Worm (Caenorhabditis elegans) whole organism, L2 larva: ENCODE data around the gene F42A10.6.
A peak's percentile ranks its signal among the peaks of the same experiment; 100 is the strongest.

Experiments
- C34F6.9 ChIP-seq: fragments of 150-350 bp; optimal IDR thresholded peaks from 2 replicates; lab custom pipeline; 2014; ENCODE audit warnings: missing biosample characterization, missing genetic modification characterization
- F13H6.1 ChIP-seq: sonication (generic microtip); optimal IDR thresholded peaks from 2 replicates; lab custom pipeline; 2016; ENCODE audit warnings: missing genetic modification characterization, missing compliant biosample characterization
- R02D3.7 ChIP-seq: fragments of 150-350 bp; optimal IDR thresholded peaks from 2 replicates; lab custom pipeline; 2014; ENCODE audit warnings: missing biosample characterization, missing genetic modification characterization
- Y55F3AM.14 ChIP-seq: fragments of 200-800 bp; sonication (Bioruptor generic); optimal IDR thresholded peaks from 2 replicates; lab custom pipeline; 2018; ENCODE audit warnings: mild to moderate bottlenecking, missing genetic modification characterization, missing compliant biosample characterization
- ZK546.5 ChIP-seq: sonication (generic microtip); optimal IDR thresholded peaks from 2 replicates; lab custom pipeline; 2017; ENCODE audit warnings: missing biosample characterization, missing genetic modification characterization
- alr-1 ChIP-seq: fragments of 150-350 bp; optimal IDR thresholded peaks from 2 replicates; lab custom pipeline; 2014; ENCODE audit warnings: missing biosample characterization, missing genetic modification characterization
- aly-2 ChIP-seq: fragments of 150-350 bp; optimal IDR thresholded peaks from 2 replicates; lab custom pipeline; 2014; ENCODE audit warnings: missing biosample characterization, missing genetic modification characterization
- ama-1 ChIP-seq: fragments of 150-350 bp; optimal IDR thresholded peaks from 2 replicates; lab custom pipeline; 2018; ENCODE audit warnings: inconsistent platforms
- blmp-1 ChIP-seq: sonication (generic microtip); optimal IDR thresholded peaks from 2 replicates; lab custom pipeline; 2017; ENCODE audit warnings: missing genetic modification characterization, mild to moderate bottlenecking, missing compliant biosample characterization, antibody characterized with exemption, moderate library complexity; ENCODE audit not compliant: insufficient read depth
- ceh-16 ChIP-seq: fragments of 150-350 bp; optimal IDR thresholded peaks from 2 replicates; lab custom pipeline; 2014; ENCODE audit warnings: missing biosample characterization, missing genetic modification characterization
- ceh-82 ChIP-seq: fragments of 150-350 bp; optimal IDR thresholded peaks from 2 replicates; lab custom pipeline; 2014; ENCODE audit warnings: missing biosample characterization, missing genetic modification characterization
- crh-2 ChIP-seq: sonication (generic microtip); optimal IDR thresholded peaks from 2 replicates; lab custom pipeline; 2017; ENCODE audit warnings: missing biosample characterization, missing genetic modification characterization
- dmd-4 ChIP-seq: sonication (generic microtip); optimal IDR thresholded peaks from 2 replicates; lab custom pipeline; 2017; ENCODE audit warnings: missing biosample characterization, missing genetic modification characterization
- egl-27 ChIP-seq: sonication (generic microtip); optimal IDR thresholded peaks from 3 replicates; lab custom pipeline; 2017; ENCODE audit warnings: missing biosample characterization, missing genetic modification reagents, missing genetic modification characterization
- elt-1 ChIP-seq: fragments of 150-350 bp; optimal IDR thresholded peaks from 2 replicates; lab custom pipeline; 2014; ENCODE audit warnings: missing biosample characterization, missing genetic modification characterization
- elt-3 ChIP-seq: sonication (generic microtip); optimal IDR thresholded peaks from 2 replicates; lab custom pipeline; 2017; ENCODE audit warnings: missing biosample characterization, missing genetic modification characterization
- fos-1 ChIP-seq: fragments of 150-350 bp; optimal IDR thresholded peaks from 2 replicates; lab custom pipeline; 2014; ENCODE audit warnings: missing biosample characterization, missing genetic modification characterization
- gmeb-1 ChIP-seq: fragments of 150-350 bp; optimal IDR thresholded peaks from 2 replicates; lab custom pipeline; 2014; ENCODE audit warnings: missing biosample characterization, missing genetic modification characterization
- lin-11 ChIP-seq: fragments of 150-350 bp; sonication (generic microtip); optimal IDR thresholded peaks from 2 replicates; lab custom pipeline; 2014; ENCODE audit warnings: missing biosample characterization, missing genetic modification characterization, inconsistent platforms, mixed read lengths
- lin-13 ChIP-seq: fragments of 150-350 bp; optimal IDR thresholded peaks from 2 replicates; lab custom pipeline; 2014; ENCODE audit warnings: missing biosample characterization, missing genetic modification reagents, missing genetic modification characterization
- lin-39 ChIP-seq: fragments of 150-350 bp; optimal IDR thresholded peaks from 2 replicates; lab custom pipeline; 2014; ENCODE audit warnings: missing biosample characterization, missing genetic modification reagents, missing genetic modification characterization
- lsy-2 ChIP-seq, 2 experiments: fragments of 150-350 bp in 1 of 2; sonication (generic microtip) in 1 of 2; optimal IDR thresholded peaks; 2 replicates each; lab custom pipeline; 2014 to 2017; ENCODE audit warnings: missing biosample characterization in 2 of 2, missing genetic modification characterization in 2 of 2
- mab-5 ChIP-seq: fragments of 150-350 bp; optimal IDR thresholded peaks from 2 replicates; lab custom pipeline; 2014; ENCODE audit warnings: missing biosample characterization, missing genetic modification characterization
- mbf-1 ChIP-seq: sonication (generic microtip); optimal IDR thresholded peaks from 2 replicates; lab custom pipeline; 2017; ENCODE audit warnings: missing biosample characterization, missing genetic modification characterization
- mdl-1 ChIP-seq, 2 experiments: fragments of 150-350 bp in 1 of 2; sonication (generic microtip) in 1 of 2; optimal IDR thresholded peaks; 2 replicates each; lab custom pipeline; 2017; ENCODE audit warnings: missing biosample characterization in 2 of 2, missing genetic modification characterization in 2 of 2
- nhr-10 ChIP-seq: sonication (generic microtip); optimal IDR thresholded peaks from 2 replicates; lab custom pipeline; 2017; ENCODE audit warnings: missing biosample characterization, missing genetic modification characterization
- nhr-11 ChIP-seq: fragments of 150-350 bp; optimal IDR thresholded peaks from 2 replicates; lab custom pipeline; 2014; ENCODE audit warnings: missing biosample characterization, missing genetic modification characterization
- nhr-12 ChIP-seq: fragments of 150-350 bp; optimal IDR thresholded peaks from 2 replicates; lab custom pipeline; 2014; ENCODE audit warnings: missing biosample characterization, missing genetic modification characterization
- nhr-129 ChIP-seq: fragments of 150-350 bp; optimal IDR thresholded peaks from 2 replicates; lab custom pipeline; 2014; ENCODE audit warnings: missing biosample characterization, missing genetic modification characterization
- nhr-21 ChIP-seq: fragments of 150-350 bp; optimal IDR thresholded peaks from 2 replicates; lab custom pipeline; 2014; ENCODE audit warnings: missing biosample characterization, missing genetic modification characterization
- nhr-23 ChIP-seq: fragments of 150-350 bp; optimal IDR thresholded peaks from 2 replicates; lab custom pipeline; 2014; ENCODE audit warnings: missing biosample characterization, missing genetic modification reagents, missing genetic modification characterization
- nhr-237 ChIP-seq: fragments of 150-350 bp; optimal IDR thresholded peaks from 2 replicates; lab custom pipeline; 2014; ENCODE audit warnings: missing biosample characterization, missing genetic modification characterization
- nhr-25 ChIP-seq: fragments of 150-350 bp; sonication (generic microtip); optimal IDR thresholded peaks from 3 replicates; lab custom pipeline; 2014; ENCODE audit warnings: missing biosample characterization, missing genetic modification characterization
- nhr-6 ChIP-seq: fragments of 150-350 bp; optimal IDR thresholded peaks from 2 replicates; lab custom pipeline; 2014; ENCODE audit warnings: missing biosample characterization, missing genetic modification characterization
- nhr-77 ChIP-seq: fragments of 150-350 bp; optimal IDR thresholded peaks from 2 replicates; lab custom pipeline; 2014; ENCODE audit warnings: missing biosample characterization, missing genetic modification characterization
- peb-1 ChIP-seq: fragments of 150-350 bp; optimal IDR thresholded peaks from 2 replicates; lab custom pipeline; 2014; ENCODE audit warnings: missing biosample characterization, missing genetic modification characterization
- sem-4 ChIP-seq: fragments of 150-350 bp; optimal IDR thresholded peaks from 2 replicates; lab custom pipeline; 2014; ENCODE audit warnings: missing biosample characterization, missing genetic modification reagents, missing genetic modification characterization
- skn-1 ChIP-seq: sonication (generic microtip); optimal IDR thresholded peaks from 2 replicates; lab custom pipeline; 2017; ENCODE audit warnings: missing biosample characterization, missing genetic modification characterization
- sma-3 ChIP-seq: sonication (generic microtip); optimal IDR thresholded peaks from 2 replicates; lab custom pipeline; 2016; ENCODE audit warnings: missing genetic modification reagents, missing genetic modification characterization, missing compliant biosample characterization
- sma-9 ChIP-seq, 2 experiments: fragments of 150-350 bp in 1 of 2; sonication (generic microtip) in 1 of 2; optimal IDR thresholded peaks; 2 replicates each; lab custom pipeline; 2014 to 2016; ENCODE audit warnings: missing genetic modification characterization in 2 of 2, mild to moderate bottlenecking in 1 of 2, missing biosample characterization in 1 of 2, missing compliant biosample characterization in 1 of 2, missing genetic modification reagents in 1 of 2, moderate library complexity in 1 of 2
- snpc-4 ChIP-seq: fragments of 150-350 bp; optimal IDR thresholded peaks from 2 replicates; lab custom pipeline; 2014; ENCODE audit warnings: missing biosample characterization, missing genetic modification characterization
- unc-39 ChIP-seq: fragments of 150-350 bp; optimal IDR thresholded peaks from 2 replicates; lab custom pipeline; 2014; ENCODE audit warnings: missing biosample characterization, missing genetic modification characterization
- unc-55 ChIP-seq: fragments of 150-350 bp; sonication (generic microtip); optimal IDR thresholded peaks from 3 replicates; lab custom pipeline; 2014; ENCODE audit warnings: missing biosample characterization, missing genetic modification reagents, missing genetic modification characterization
- unc-62 ChIP-seq: fragments of 150-350 bp; optimal IDR thresholded peaks from 2 replicates; lab custom pipeline; 2014; ENCODE audit warnings: missing biosample characterization, missing genetic modification reagents, missing genetic modification characterization
- zag-1 ChIP-seq: fragments of 150-350 bp; optimal IDR thresholded peaks from 2 replicates; lab custom pipeline; 2014; ENCODE audit warnings: missing biosample characterization, missing genetic modification characterization
- ztf-1 ChIP-seq: fragments of 200-800 bp; sonication (Bioruptor generic); conservative IDR thresholded peaks from 2 replicates; pipeline ENCODE4 v1.3.6; 2022; ENCODE audit warnings: missing genetic modification characterization, missing compliant biosample characterization
- ztf-11 ChIP-seq: sonication (generic microtip); optimal IDR thresholded peaks from 2 replicates; lab custom pipeline; 2017; ENCODE audit warnings: missing biosample characterization, missing genetic modification characterization
- ztf-4 ChIP-seq: fragments of 150-350 bp; optimal IDR thresholded peaks from 2 replicates; lab custom pipeline; 2014; ENCODE audit warnings: missing biosample characterization, missing genetic modification characterization

Gene F42A10.6

DNA sequence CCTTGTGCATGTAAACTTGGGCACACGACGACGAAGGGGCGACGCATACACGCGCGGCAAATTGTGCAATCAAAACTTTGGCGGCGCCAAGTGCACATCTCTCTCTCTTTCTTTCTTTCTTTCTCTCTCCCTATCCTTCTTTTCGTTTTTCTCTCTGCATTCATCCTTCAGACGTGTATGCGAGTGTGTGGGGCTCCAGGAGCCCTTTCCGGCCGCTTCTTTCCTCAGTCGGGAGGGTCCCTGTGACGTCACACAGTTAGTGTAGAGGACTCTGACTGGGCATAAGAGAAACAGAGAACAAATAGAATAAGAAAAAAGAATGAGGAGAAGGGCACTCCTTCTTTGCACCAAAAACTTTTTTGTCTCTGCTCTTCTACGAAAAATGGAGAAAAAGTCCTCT, 39.2 kb downstream of the F42A10.6 start (continued):
- TF ChIP-seq gmeb-1 (tag; lab: Kevin White, UChicago) (no peak), Y55F3AM.14 (peak; percentile 84), mdl-1 (tag; optimal IDR thresholded peaks at IDR 0.05; lab: Kevin White, UChicago) (peak; percentile 46 to 51), lin-13 (GFP tag; lab: Kevin White, UChicago) (peak; percentile 73), unc-55 (GFP tag; lab: Kevin White, UChicago) (peak; percentile 76), nhr-23 (tag; lab: Kevin White, UChicago) (no peak)

DNA sequence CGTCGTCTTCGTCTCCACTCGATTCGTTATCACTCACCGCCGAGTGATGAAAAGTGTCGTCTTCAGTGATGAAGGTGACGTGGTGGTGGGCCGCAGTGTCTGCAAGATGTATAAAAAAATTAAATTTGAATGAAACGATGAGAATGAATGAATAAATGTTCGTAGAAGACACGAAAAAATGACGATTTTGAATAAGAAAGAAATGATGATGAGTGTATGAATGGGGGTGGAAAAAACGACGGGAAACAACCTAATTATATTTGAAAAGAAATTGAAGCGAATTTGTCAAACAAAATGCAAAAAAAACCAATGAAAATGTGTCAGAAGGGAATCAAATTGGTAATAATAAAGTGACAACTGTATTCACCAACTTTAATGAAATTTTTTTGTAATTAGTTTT, 40.5 kb downstream of the F42A10.6 start, which contains the start of gene mvk-1:
mvk-1 (minus strand) TSS at position 101 of the 400 bp plus-strand sequence.
- TF ChIP-seq F13H6.1 (tag; lab: Kevin White, UChicago) (no peak), lsy-2 (tag; optimal IDR thresholded peaks at IDR 0.05; lab: Kevin White, UChicago) (peak in 1 of 2 experiments; percentile 9)

DNA sequence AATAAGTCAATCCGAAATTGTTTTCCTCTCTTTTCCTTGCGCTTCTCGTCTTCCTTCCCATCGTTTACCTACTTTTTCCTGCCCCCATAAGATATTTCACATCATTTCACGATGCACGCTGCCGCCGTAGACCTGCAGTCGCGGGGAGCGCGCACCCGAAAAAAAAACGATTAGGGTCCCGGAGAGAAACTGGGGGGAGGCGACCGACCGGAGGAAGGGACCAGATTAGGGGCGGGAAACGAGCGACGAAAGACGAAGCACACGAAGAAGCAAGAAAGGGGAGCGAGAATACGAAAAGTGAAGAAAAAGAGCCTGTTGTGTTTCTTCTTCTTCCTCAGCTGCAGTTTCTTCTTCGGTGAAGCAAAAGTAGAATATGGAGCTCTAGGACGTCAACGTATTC, 41.5 kb downstream of the F42A10.6 start:
- TF ChIP-seq lin-13 (GFP tag; lab: Kevin White, UChicago): no peak
- TF ChIP-seq ama-1: no peak
- TF ChIP-seq ztf-1: no peak
- TF ChIP-seq nhr-77 (tag; lab: Kevin White, UChicago): no peak
- no peak for TF ChIP-seq nhr-12 (tag; lab: Kevin White, UChicago)
- no peak for TF ChIP-seq sma-9 (GFP tag; optimal IDR thresholded peaks at IDR 0.05; lab: Kevin White, UChicago)
- TF ChIP-seq sma-9 (tag; optimal IDR thresholded peaks at IDR 0.05; lab: Kevin White, UChicago): no peak
- no peak for TF ChIP-seq nhr-25 (tag; lab: Kevin White, UChicago)
- no peak for TF ChIP-seq R02D3.7 (tag; lab: Kevin White, UChicago)
- TF ChIP-seq unc-39: no peak
- no peak for TF ChIP-seq fos-1 (tag; lab: Kevin White, UChicago)
- no peak for TF ChIP-seq zag-1 (tag; lab: Kevin White, UChicago)
- no peak for TF ChIP-seq unc-62 (GFP tag; lab: Kevin White, UChicago)
- no peak for TF ChIP-seq elt-1 (tag; lab: Kevin White, UChicago)
- TF ChIP-seq crh-2 (tag; lab: Kevin White, UChicago): no peak
- TF ChIP-seq nhr-10: no peak
- no peak for TF ChIP-seq mdl-1 (tag; optimal IDR thresholded peaks at IDR 0.05; lab: Kevin White, UChicago)
- TF ChIP-seq skn-1: no peak
- no peak for TF ChIP-seq nhr-237 (tag; lab: Kevin White, UChicago)
- TF ChIP-seq Y55F3AM.14: peak; percentile 19
- peak; percentile 27 for TF ChIP-seq sem-4
- TF ChIP-seq C34F6.9: peak; percentile 10
- peak; percentile 4 for TF ChIP-seq egl-27 (tag; lab: Kevin White, UChicago)
- TF ChIP-seq mab-5 (tag; lab: Kevin White, UChicago): no peak
- no peak for TF ChIP-seq ztf-4 (tag; lab: Kevin White, UChicago)
- no peak for TF ChIP-seq ceh-82 (tag; lab: Kevin White, UChicago)
- no peak for TF ChIP-seq nhr-129
- no peak for TF ChIP-seq ZK546.5 (tag; lab: Kevin White, UChicago)
- no peak for TF ChIP-seq peb-1 (tag; lab: Kevin White, UChicago)
- peak; percentile 45 for TF ChIP-seq snpc-4 (tag; lab: Kevin White, UChicago)
- TF ChIP-seq lin-11 (tag; lab: Kevin White, UChicago): no peak
- TF ChIP-seq nhr-6 (tag; lab: Kevin White, UChicago): no peak
- TF ChIP-seq nhr-21 (tag; lab: Kevin White, UChicago): no peak
- no peak for TF ChIP-seq gmeb-1 (tag; lab: Kevin White, UChicago)
- TF ChIP-seq aly-2 (tag; lab: Kevin White, UChicago): no peak
- no peak for TF ChIP-seq nhr-23 (tag; lab: Kevin White, UChicago)
- TF ChIP-seq lsy-2 (tag; optimal IDR thresholded peaks at IDR 0.05; lab: Kevin White, UChicago): no peak
- TF ChIP-seq elt-3 (tag; lab: Kevin White, UChicago): no peak
- no peak for TF ChIP-seq dmd-4 (tag; lab: Kevin White, UChicago)
- no peak for TF ChIP-seq blmp-1
- peak; percentile 59 for TF ChIP-seq F13H6.1 (tag; lab: Kevin White, UChicago)
- no peak for TF ChIP-seq alr-1 (tag; lab: Kevin White, UChicago)
- no peak for TF ChIP-seq ztf-11 (tag; lab: Kevin White, UChicago)
- TF ChIP-seq nhr-11 (tag; lab: Kevin White, UChicago): no peak
- TF ChIP-seq ceh-16 (tag; lab: Kevin White, UChicago): no peak
- TF ChIP-seq sma-3 (GFP tag; lab: Kevin White, UChicago): no peak
- TF ChIP-seq lin-39: no peak
- no peak for TF ChIP-seq mbf-1 (tag; lab: Kevin White, UChicago)
- peak; percentile 2 for TF ChIP-seq unc-55 (GFP tag; lab: Kevin White, UChicago)
